Worm (Caenorhabditis elegans) whole organism, L4/young adult: ENCODE measurements around the gene F10E9.11.
"Not testable (repeated sequence)": the region's sequence is repeated elsewhere in the genome, so short reads cannot be mapped to it uniquely, and the experiment has no call there.

Experiments
- W03F9.2 ChIP-seq: fragments of 150-350 bp; optimal IDR thresholded peaks from 2 replicates; lab custom pipeline; 2014; ENCODE audit warnings: missing biosample characterization, missing genetic modification characterization
- dao-5 ChIP-seq: sonication (generic microtip); optimal IDR thresholded peaks from 2 replicates; lab custom pipeline; 2016; ENCODE audit warnings: missing genotype, missing genetic modification characterization, moderate library complexity, missing compliant biosample characterization
- him-1 ChIP-seq: sonication (generic microtip); optimal IDR thresholded peaks from 2 replicates; lab custom pipeline; 2016; ENCODE audit warnings: missing genotype, missing genetic modification reagents, missing genetic modification characterization, missing compliant biosample characterization

Gene F10E9.11

DNA sequence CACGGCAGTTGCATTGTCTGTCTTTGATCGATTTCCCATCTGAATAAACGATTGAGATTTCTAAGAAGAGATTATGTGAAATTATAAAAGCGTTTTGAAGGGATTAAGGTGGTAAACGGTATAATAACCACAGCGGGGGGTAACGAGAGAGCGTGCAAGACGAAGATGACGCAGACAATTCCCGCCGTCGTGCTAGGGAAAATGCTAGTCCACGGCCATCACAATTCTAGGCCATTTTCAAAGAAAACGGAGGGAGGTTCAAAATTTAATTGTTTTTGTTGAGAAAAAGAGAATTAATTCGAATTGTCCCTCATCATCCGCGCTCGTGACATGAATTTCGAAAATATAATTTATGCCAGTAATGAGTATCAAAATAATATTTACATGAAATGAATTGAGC lies at the start of gene F10E9.11:
Gene F10E9.11, minus strand, starts transcription at position 161 of the 400 bp plus-strand sequence.
- TF ChIP-seq W03F9.2 (peak; percentile 80), him-1 (tag; lab: Kevin White, UChicago) (no peak)

DNA sequence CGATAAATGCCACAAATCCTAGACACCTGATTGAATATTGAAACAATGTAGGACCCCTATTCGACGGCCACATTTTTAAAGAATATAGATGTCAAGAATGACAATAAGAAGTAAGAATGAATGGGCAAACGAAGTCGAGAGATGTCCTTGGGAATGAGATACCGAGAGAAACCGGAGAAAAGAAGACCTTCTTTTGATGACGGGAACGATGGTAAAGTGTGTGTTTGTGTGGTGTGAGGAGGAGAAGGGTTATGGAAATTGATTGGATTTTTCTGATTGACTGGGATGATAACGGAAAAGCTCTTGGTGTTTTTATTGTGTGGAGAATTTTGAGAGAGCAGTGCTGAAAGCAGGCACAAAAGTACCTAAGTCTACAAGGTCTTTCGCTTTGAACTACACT lies 49.6 kb upstream of the F10E9.11 start, which contains the start of gene R05D3.9:
Gene R05D3.9, minus strand, starts transcription at position 101 of the 400 bp plus-strand sequence.
- no peak for TF ChIP-seq W03F9.2
- no peak for TF ChIP-seq him-1 (tag; lab: Kevin White, UChicago)
- no peak for TF ChIP-seq dao-5

DNA sequence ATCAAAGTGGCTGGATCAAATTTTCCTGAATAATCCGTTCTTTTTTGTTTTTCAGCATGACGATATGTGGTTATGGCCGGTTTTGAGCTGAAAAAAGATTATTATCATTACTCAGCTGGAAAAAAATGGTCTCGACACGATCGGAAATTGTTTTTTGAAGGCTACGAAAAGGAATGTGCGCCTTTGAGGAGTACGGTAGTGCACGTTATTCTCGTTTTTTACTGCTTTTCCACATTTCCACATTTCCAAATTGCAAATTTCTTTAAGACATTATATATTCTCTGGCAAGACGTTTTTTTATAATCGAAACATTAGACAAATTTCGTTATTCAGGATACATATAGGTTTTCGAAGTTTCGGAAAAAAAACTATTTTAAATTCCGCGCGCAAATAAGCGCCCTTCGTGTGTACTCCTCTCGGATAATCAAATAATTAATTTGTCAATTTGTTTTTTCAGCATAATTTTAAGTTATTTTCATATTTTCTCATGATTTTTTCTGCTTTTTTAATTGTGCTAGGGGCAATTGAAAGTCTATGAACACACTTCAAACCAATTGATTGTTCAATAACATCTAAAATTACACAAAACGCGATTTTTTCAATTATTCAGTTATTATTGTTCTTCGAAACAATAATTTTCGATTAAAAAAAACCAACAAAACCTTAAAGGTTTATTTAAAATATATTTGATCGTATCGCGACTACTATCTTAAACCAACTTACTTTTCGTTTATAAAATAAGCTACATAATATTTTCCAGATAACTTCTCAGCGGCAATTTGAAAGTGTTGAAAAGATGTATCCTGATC lies 44.4 kb upstream of the F10E9.11 start, which contains the start of gene R05D3.3:
Gene R05D3.3, plus strand, starts transcription at position 759 of the 809 bp plus-strand sequence.
- no peak for TF ChIP-seq him-1 (tag; lab: Kevin White, UChicago)
- TF ChIP-seq dao-5, result no peak
- TF ChIP-seq W03F9.2, result no peak

DNA sequence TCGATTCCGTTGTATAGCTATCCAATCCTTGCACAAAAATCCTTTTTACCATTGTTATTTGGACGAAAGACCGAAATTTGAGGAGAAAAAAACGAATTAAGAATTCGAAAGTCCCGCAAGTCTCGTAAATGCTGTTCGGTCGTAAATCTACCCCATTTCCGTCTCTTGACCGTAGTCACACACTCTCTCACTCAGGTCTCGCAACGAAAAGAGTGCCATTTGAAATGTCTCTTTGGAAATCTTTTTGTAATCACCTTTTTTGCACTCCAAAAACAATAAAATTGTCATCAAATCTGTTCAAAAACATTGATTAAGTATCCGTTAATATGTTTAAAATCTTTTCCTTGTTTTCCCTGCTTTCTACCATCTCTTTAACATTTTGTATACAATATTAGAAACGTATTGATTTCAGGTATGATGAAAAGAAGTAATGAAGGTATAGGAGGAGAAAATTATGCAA lies 39.2 kb upstream of the F10E9.11 start, which contains the start of the genes R05D3.8 and rfp-1:
Gene R05D3.8, minus strand, starts transcription at position 115 of the 460 bp plus-strand sequence.
Gene rfp-1, plus strand, starts transcription at position 410 of the 460 bp plus-strand sequence.
- TF ChIP-seq W03F9.2 (peak; percentile 65), him-1 (tag; lab: Kevin White, UChicago) (no peak)

DNA sequence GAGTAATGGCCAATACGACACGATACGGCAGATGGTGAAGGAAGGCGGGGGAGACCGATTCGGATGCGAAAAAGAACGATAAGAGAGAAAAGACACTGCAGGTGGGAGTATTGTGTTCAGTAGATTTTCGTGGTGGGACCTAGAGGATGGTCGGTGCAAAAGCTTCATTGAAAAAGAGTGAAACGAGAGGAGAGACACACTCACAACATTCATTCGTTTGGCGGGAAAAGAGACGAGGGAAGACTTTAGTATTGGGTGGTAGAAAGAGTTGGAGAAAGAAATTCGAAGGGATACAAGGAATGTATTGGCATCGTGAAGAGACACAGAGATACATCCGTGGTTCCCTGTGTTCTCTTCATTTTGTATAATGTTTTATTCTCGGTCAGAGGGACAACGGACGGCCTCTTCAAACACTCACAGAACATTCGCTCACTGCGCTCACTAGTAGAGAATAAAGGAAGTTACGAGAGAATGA lies 37.4 kb upstream of the F10E9.11 start:
- TF ChIP-seq W03F9.2, result peak; percentile 46
- no peak for TF ChIP-seq him-1 (tag; lab: Kevin White, UChicago)

DNA sequence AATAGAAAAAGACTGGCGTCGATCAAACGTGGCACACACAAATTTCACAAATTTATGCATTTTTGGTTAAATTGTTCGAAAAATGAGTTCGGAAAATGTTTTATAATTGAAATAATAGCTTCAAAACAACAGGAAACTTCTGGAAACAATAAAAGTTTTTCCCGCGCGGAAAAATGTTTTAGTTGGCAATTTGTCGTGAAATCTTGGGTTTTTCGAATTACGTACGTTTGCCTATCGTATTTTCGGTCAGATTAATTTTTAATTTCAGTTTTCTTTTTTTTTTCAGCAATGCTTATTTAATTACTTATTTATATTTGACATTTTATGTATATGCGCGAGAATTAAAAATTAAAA lies 36.4 kb upstream of the F10E9.11 start:
- no peak for TF ChIP-seq him-1 (tag; lab: Kevin White, UChicago)
- TF ChIP-seq dao-5, result no peak
- no peak for TF ChIP-seq W03F9.2

DNA sequence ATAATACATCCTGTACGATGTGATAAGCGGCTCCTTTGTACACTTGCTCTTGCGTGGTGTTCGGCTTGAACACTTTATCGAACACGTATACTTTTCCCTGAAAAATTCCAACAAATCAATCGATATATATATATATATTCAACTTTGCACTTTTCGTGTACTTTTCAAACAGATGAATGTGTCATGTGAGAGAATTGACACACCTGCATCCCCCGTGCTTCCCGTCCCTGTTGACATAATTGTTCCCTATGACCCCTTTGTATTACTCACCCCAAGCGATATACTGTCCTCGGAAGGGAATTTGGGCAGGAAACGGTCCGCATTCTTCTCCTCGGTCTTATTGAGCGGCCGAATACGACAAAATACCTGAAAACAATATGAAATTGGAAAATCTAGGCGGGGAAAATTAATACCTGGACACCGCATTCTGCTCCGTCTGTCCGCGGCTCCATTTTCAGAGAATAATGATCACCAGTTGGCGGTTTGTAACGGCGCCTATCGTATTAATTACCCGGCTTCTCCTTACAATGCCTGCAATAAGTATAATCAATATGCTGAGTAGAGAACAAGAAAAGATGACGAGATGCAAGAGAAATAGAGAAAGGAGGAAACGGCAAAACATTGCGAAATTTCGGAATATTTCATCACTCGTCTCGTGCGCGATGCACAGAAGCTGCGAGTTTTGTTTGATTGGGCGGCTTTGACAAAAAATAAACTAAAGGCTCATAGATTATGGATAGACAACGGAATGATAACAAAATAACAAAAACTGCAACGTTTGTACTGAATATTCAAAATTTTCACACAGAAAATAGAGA lies 35.8 kb upstream of the F10E9.11 start, which contains the start of gene unc-116:
Gene unc-116, minus strand, starts transcription at position 531 of the 818 bp plus-strand sequence.
- TF ChIP-seq him-1 (tag; lab: Kevin White, UChicago), result peak; percentile 17
- TF ChIP-seq dao-5, result no peak

DNA sequence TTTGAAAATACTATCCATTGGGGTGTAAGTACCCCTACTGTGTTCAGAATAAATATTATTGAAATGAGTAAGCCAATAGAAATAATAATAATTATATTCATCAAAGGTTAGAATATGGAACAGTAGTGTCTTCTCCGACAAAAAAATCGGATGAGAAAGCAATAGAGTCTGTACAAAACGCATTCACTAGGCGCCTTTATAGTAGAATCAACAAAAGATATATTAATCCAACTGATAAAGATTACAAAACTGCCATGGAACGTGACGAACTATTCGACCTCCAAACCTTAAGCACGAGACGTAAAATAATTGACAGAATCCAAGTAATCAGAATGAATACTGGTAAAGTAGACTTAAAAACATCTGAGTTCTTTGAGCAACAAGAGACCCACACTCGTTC lies 28.8 kb upstream of the F10E9.11 start, which contains the start of gene clc-29:
Gene clc-29, minus strand, starts transcription at position 101 of the 400 bp plus-strand sequence.
- not testable (repeated sequence) for TF ChIP-seq him-1 (tag; lab: Kevin White, UChicago); W03F9.2; dao-5

DNA sequence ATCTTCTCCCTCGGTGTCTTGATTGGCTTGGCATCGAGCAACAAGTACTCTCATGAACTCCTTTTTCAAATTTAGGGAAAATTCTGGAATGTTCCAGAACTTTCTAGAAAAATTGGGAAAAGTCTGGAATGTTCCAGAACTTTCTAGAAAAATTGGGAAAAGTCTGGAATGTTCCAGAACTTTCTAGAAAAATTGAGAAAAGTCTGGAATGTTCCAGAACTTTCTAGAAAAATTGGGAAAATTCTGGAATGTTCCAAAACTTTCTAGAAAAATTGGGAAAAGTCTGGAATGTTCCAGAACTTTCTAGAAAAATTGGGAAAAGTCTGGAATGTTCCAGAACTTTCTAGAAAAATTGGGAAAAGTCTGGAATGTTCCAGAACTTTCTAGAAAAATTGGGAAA lies 25.2 kb upstream of the F10E9.11 start, which contains the start of gene ZC262.7:
Gene ZC262.7, minus strand, starts transcription at position 54 of the 400 bp plus-strand sequence.
- TF ChIP-seq dao-5; W03F9.2; him-1 (tag; lab: Kevin White, UChicago): not testable (repeated sequence)

DNA sequence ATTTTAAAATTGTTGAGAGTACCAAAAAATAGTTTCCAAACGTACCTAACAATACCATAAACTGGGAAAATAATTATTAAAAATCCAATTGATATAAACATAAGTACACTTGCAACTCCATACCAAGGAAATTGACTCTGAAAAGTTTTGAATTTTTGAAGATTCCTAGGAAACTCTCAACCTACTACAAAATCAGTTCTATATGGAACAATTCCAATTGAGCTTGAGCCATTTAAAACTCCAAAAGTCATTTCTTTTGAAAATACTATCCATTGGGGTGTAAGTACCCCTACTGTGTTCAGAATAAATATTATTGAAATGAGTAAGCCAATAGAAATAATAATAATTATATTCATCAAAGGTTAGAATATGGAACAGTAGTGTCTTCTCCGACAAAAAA lies 20.3 kb upstream of the F10E9.11 start, which contains the start of gene clc-28:
Gene clc-28, minus strand, starts transcription at position 101 of the 400 bp plus-strand sequence.
- not testable (repeated sequence) for TF ChIP-seq W03F9.2; him-1 (tag; lab: Kevin White, UChicago); dao-5

DNA sequence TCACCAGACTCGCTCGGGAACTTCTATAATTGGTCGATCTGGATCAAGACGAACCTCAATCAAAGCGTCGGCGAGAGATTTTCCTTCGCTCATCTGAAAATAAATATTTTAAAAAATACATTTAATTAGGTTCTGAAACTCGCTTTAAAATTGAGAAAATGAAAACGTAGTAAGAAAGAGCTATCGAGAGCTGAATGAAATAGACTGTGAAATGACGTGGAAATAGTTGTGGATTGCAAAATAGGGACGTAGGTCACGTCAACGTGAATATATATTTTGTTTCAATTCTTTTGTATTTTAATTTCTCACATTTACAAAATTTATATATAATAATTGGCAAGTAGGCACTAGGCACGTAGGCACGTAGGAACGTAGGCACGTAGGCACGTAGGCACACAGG lies 15.4 kb upstream of the F10E9.11 start, which contains the start of gene ZC262.4:
Gene ZC262.4, minus strand, starts transcription at position 101 of the 400 bp plus-strand sequence.
- no peak for TF ChIP-seq W03F9.2
- no peak for TF ChIP-seq him-1 (tag; lab: Kevin White, UChicago)

DNA sequence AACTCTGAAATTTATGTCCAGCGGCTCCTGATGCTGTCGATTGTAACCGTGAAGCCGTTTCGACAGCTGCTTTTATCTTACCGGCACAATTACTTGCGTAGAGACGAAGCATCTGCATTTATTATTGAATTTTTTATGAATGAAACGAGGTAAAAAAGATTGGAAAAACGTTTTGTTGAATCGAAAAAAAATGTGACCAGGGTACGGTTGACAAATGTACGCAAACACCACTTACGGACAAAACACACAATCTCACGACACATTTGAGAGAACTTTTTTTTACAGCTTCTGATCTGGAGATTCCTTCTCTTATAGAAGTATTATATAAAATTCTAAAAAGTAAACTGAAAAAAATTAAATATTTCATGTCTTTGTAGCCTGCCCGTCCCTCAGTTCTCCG lies 12.7 kb upstream of the F10E9.11 start, which contains the start of the genes mrps-18A and ZC262.2:
Gene mrps-18A, minus strand, starts transcription at position 141 of the 400 bp plus-strand sequence.
Gene ZC262.2, plus strand, starts transcription at position 284 of the 400 bp plus-strand sequence.
- TF ChIP-seq W03F9.2, result peak; percentile 19
- TF ChIP-seq dao-5, result no peak
- TF ChIP-seq him-1 (tag; lab: Kevin White, UChicago), result no peak

DNA sequence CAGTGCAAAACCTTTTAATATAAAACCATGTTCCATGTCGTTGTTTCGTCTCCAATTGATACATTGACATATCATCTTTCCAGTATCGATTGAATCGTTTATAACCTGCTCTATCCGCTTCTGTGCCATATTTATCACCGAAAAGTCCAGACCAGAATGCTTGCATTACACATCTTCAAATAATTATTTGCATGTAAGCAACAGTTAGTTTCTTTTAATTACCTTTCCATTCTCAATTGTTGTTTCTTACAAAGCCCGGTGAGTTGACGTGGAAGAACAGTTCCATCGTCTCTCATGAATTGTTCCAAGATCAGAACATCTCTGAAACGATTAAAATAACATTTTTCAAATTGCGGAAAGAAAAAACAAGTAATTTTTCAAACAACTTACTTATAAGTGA lies 12.2 kb upstream of the F10E9.11 start, which contains the start of gene iglr-2:
Gene iglr-2, minus strand, starts transcription at position 101 of the 400 bp plus-strand sequence.
- TF ChIP-seq dao-5 (no peak), W03F9.2 (no peak), him-1 (tag; lab: Kevin White, UChicago) (no peak)
